Worm (Caenorhabditis elegans): ENCODE measurements around the gene sri-29.

- no peak for TF ChIP-seq ets-4 (tag; optimal IDR thresholded peaks at IDR 0.05)
- no peak for TF ChIP-seq nfya-1 (tag; optimal IDR thresholded peaks at IDR 0.05)
- TF ChIP-seq C08G9.2 (tag; optimal IDR thresholded peaks at IDR 0.05): no peak
These were observed 10.1 kb downstream of the sri-29 start, which contains the start of gene lido-13 for ce11 chrII:3054221-3054620.
